Worm (Caenorhabditis elegans) whole organism, L4 larva: ENCODE data around the gene K05F1.13.

Experiments used
- mes-2 ChIP-seq: sonication (generic microtip); optimal IDR thresholded peaks from 2 replicates; lab custom pipeline; 2016; ENCODE audit warnings: missing genotype, mild to moderate bottlenecking, missing genetic modification characterization, missing compliant biosample characterization; ENCODE audit not compliant: poor library complexity, severe bottlenecking
- pqm-1 ChIP-seq: sonication (generic microtip); optimal IDR thresholded peaks from 2 replicates; lab custom pipeline; 2017; ENCODE audit warnings: missing biosample characterization, missing genetic modification characterization

- no peak for TF ChIP-seq pqm-1 (tag; lab: Kevin White, UChicago)
- no peak for TF ChIP-seq mes-2 (tag; lab: Kevin White, UChicago)
Measured at ce11 chrII:5774120-5774519, 14.8 kb upstream of the K05F1.13 start, which contains the start of the genes dmd-5 and F10C1.1.
